Fruit fly (Drosophila melanogaster) whole organism, embryonic: ENCODE measurements around the gene Ssk.

Experiments used
- Atf3 ChIP-seq: fragments of 200-800 bp; sonication (Bioruptor generic); optimal IDR thresholded peaks from 3 replicates; lab custom pipeline; 2016; ENCODE audit warnings: missing biosample characterization, missing genetic modification characterization
- CG11398 ChIP-seq: fragments of 200-800 bp; sonication (Bioruptor generic); optimal IDR thresholded peaks from 2 replicates; lab custom pipeline; 2016; ENCODE audit warnings: missing biosample characterization, missing genetic modification characterization
- CG13296 ChIP-seq: fragments of 200-800 bp; sonication (Bioruptor generic); optimal IDR thresholded peaks from 3 replicates; lab custom pipeline; 2018; ENCODE audit warnings: missing biosample characterization, mild to moderate bottlenecking, missing genetic modification characterization
- CG3838 ChIP-seq: fragments of 200-800 bp; sonication (Bioruptor generic); optimal IDR thresholded peaks from 3 replicates; lab custom pipeline; 2016; ENCODE audit warnings: missing biosample characterization, missing genetic modification characterization
- Dref ChIP-seq: fragments of 200-800 bp; sonication (Bioruptor generic); IDR thresholded peaks from 2 replicates; pipeline ENCODE4 v1.3.6; 2022; ENCODE audit warnings: missing biosample characterization, missing genetic modification characterization
- ab ChIP-seq: fragments of 200-800 bp; sonication (Bioruptor generic); optimal IDR thresholded peaks from 2 replicates; lab custom pipeline; 2016; ENCODE audit warnings: missing biosample characterization, missing genetic modification characterization
- chinmo ChIP-seq: fragments of 200-800 bp; sonication (Bioruptor generic); IDR thresholded peaks from 4 replicates; pipeline ENCODE4 v1.3.6; 2022; ENCODE audit warnings: missing biosample characterization, missing genetic modification characterization; ENCODE audit not compliant: partially characterized antibody

DNA sequence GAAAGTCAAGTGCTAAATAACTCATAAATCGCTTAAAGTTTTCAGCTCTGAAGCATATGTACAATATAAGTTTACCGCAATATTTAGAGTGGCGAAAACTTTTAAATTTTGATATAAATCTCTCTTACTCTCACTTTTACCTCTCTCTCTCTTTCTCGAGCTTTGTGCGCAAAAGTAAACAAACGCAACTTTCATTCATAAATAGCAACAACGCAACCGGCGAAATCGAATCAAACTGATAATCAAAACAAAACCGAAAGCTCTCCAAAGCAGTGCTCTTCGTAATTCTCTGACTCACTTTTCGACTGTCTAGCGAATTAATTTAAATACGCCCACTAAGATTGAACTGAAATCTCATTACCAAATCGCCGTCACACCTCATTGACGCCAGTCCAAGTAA, 2.4 kb upstream of the Ssk start:
- TF ChIP-seq ab (GFP tag; lab: Kevin White, UChicago) (no peak), CG3838 (GFP tag; lab: Kevin White, UChicago) (no peak), chinmo (0 out of 4 replicates have a peak, but pooled peaks have one; percentile 47), CG13296 (GFP tag; lab: Kevin White, UChicago) (no peak), Dref (GFP tag; lab: Robert Waterston, UW) (no peak), CG11398 (GFP tag; lab: Kevin White, UChicago) (no peak), Atf3 (no peak)
